Worm (Caenorhabditis elegans): ENCODE data around the gene cht-3.

DNA sequence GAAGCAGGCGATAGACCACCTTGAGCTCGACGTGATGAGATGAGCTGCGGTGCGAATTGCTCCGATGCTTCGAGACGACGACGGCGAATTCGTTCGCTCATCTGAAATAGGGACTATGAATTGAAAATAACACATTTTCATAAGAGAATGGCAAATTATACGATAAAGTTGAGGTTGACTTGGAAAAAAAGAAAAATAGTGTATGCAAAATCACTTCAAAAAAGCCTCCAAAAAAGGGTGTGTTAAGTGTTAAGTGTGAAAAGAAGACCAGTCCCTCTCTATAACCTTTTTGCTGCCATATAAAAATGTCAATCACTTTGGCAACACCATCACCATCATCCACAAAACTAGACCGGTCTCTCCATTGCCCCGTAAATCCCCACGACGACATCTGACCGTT is 16.6 kb upstream of the cht-3 start, which contains the start of gene prkl-1:
- no peak for TF ChIP-seq ceh-82 (tag; optimal IDR thresholded peaks at IDR 0.05)
- no peak for TF ChIP-seq ama-1 (optimal IDR thresholded peaks at IDR 0.05)
